Worm (Caenorhabditis elegans): ENCODE data around the gene mig-6.

mig-6 gene

DNA sequence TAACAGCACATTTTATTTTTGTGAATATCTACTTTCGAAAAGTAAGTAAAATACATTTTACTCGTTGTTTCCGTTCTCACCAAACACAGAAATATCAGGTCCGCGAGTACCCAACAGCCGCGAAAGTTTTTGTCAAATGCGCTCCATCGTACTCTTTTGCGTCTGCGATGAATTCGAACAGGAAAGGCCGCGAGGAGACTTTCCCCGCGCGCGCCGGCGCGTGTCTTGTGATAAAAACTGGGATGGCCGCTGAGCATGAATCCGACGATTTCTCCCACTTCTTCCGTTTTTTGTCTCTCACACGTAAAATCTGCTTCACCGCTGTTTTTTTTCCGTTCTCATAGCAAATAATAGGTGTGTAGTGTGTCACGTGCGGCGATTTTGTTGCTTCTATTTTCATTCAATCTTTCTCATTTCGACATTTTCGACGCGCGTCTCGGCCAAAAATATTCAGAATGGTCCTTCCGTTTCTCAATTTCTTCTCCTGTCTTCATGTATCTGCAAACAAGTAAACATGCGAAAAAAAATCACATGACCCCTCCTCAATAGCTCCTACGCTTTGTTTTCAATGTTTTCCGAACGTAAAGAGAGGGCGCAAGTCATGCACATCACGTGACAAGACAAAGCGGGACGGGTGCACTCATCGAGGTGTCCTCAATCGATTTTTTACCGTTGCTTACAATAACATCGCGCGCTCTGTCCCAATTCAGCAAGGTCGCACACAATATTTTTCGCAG, 22.8 kb upstream of the mig-6 start, which contains the start of gene uvs-1:
TSS of gene uvs-1 (minus strand) at position 145 of the 737 bp plus-strand sequence.
- TF ChIP-seq T22C8.4 (GFP tag; IDR thresholded peaks at IDR 0.05) (0 out of 2 replicates have a peak, but pooled peaks have one; percentile 33), ref-1 (GFP tag; conservative IDR thresholded peaks at IDR 0.05) (no peak)

DNA sequence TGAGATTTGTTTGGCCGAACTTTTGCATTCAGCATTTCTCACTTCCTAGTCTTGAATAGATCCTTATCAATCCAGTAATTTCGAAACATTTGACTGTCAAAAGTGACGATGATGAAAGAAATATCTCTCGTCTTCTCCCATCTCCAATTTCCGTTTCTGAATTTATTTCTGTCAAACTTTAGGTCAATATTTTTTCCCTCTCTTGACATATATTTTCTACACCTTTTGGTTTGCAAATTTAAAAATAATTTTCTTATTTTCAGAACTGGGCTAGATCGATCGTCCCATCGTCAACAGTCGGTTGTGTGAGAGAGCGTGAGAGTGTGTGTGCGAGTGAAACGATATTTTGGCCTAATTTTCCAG, 22.2 kb upstream of the mig-6 start, which contains the start of gene xpo-1:
TSS of gene xpo-1 (plus strand) at position 264 of the 363 bp plus-strand sequence.
- 0 out of 2 replicates have a peak, but pooled peaks have one; percentile 23 for TF ChIP-seq flt-1 (GFP tag; IDR thresholded peaks at IDR 0.05)
- no peak for TF ChIP-seq ztf-29 (GFP tag; IDR thresholded peaks at IDR 0.05)
- no peak for TF ChIP-seq T22C8.4 (GFP tag; IDR thresholded peaks at IDR 0.05)
- no peak for TF ChIP-seq cog-1 (tag; optimal IDR thresholded peaks at IDR 0.05)
- TF ChIP-seq tab-1 (GFP tag; IDR thresholded peaks at IDR 0.05), result no peak
- no peak for TF ChIP-seq ref-1 (GFP tag; conservative IDR thresholded peaks at IDR 0.05)
- TF ChIP-seq klf-2 (GFP tag; conservative IDR thresholded peaks at IDR 0.05), result no peak
- TF ChIP-seq ztf-23 (GFP tag; IDR thresholded peaks at IDR 0.05), result no peak

DNA sequence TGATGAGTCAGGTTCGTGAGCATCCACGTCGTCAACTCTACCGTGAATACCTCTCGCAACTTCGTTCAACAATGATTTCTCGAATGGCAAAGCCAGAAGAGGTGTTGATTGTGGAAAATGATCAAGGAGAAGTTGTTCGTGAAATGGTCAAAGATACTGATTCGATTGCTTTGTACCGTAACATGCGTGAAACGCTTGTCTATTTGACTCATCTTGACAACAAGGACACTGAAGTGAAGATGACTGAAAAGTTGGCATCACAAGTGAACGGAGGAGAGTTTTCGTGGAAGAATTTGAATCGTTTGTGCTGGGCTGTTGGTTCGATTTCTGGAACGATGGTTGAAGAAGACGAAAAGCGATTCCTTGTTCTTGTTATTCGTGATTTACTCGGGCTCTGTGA, 20.4 kb upstream of the mig-6 start:
- TF ChIP-seq ztf-23 (GFP tag; IDR thresholded peaks at IDR 0.05) (no peak), med-1 (GFP tag; optimal IDR thresholded peaks at IDR 0.05; ENCODE audit: insufficient read depth) (no peak), klf-2 (GFP tag; conservative IDR thresholded peaks at IDR 0.05) (no peak), flt-1 (GFP tag; IDR thresholded peaks at IDR 0.05) (no peak), ref-1 (GFP tag; conservative IDR thresholded peaks at IDR 0.05) (no peak), cog-1 (tag; optimal IDR thresholded peaks at IDR 0.05) (no peak), T22C8.4 (GFP tag; IDR thresholded peaks at IDR 0.05) (no peak), tab-1 (GFP tag; IDR thresholded peaks at IDR 0.05) (no peak), ztf-29 (GFP tag; IDR thresholded peaks at IDR 0.05) (no peak)

DNA sequence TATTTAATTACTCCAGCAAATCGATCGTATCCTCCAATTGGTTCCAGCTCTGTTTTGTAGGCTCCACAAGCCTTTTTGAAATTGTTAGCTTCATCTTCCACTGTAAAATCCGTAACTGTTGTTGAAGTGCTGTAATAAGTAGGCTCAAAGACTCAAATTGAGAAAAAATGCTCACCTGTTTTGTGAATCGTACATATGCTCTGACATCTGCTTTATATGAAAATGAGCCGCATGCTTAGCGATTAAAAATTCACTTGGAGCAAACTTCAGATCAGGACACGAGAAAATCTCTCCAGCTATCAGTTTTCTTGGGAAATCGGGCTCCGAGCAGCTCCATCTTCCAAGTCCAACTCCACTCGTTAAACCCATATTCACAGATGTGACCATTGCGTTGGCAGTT, 18.6 kb upstream of the mig-6 start:
- TF ChIP-seq ztf-23 (GFP tag; IDR thresholded peaks at IDR 0.05), result no peak
- no peak for TF ChIP-seq cog-1 (tag; optimal IDR thresholded peaks at IDR 0.05)
- no peak for TF ChIP-seq ztf-29 (GFP tag; IDR thresholded peaks at IDR 0.05)
- TF ChIP-seq ref-1 (GFP tag; conservative IDR thresholded peaks at IDR 0.05), result no peak
- TF ChIP-seq med-1 (GFP tag; optimal IDR thresholded peaks at IDR 0.05; ENCODE audit: insufficient read depth), result no peak
- no peak for TF ChIP-seq flt-1 (GFP tag; IDR thresholded peaks at IDR 0.05)
- TF ChIP-seq T22C8.4 (GFP tag; IDR thresholded peaks at IDR 0.05), result no peak
- no peak for TF ChIP-seq klf-2 (GFP tag; conservative IDR thresholded peaks at IDR 0.05)
- TF ChIP-seq tab-1 (GFP tag; IDR thresholded peaks at IDR 0.05), result no peak

DNA sequence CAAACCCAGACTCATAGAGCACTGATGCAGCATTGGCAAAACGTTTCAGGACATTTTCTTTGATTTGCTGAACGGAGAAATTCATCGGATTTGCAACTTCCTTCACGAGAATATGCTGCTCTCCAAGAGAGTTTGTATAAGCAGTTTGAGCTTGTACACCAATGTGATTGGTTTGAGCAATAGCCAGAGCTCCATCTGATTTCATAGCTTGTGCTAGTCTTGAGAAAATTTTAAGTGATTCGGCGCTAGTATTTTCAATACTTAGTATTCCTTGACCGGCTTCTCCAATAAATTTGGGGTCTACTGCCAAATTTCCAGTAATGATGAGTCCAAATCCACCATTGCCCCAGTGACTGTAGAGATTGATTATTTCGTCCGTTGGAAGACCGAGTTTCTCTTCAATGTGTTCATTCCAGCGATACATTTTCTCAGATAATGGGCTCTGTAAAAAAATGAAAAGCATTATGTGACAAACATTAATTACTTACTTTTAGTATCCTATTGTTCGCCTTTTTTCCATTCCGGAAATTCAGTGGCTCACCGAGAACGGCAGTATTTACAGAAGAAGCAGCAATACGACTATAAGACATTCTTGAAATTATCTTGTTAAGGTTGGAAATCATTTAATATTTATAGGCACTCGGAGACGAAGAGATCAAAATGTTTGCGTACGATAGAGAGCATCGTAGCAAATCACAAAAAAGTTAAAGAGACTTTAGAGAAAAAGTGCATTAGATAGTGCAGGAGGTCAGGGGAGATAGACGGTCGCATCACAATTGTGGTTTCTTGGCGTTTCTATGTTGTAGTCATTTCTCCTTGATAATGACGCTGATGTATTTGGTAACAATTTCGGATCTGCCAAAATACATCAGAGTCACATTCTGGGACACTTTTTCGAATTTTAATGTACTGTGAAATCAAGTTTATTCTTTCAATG, 17.4 kb upstream of the mig-6 start, which contains the start of gene ZK742.3:
TSS of gene ZK742.3 (minus strand) at position 593 of the 937 bp plus-strand sequence.
- TF ChIP-seq ref-1 (GFP tag; conservative IDR thresholded peaks at IDR 0.05) (no peak), med-1 (GFP tag; optimal IDR thresholded peaks at IDR 0.05; ENCODE audit: insufficient read depth) (no peak), cog-1 (tag; optimal IDR thresholded peaks at IDR 0.05) (no peak), tab-1 (GFP tag; IDR thresholded peaks at IDR 0.05) (no peak), ztf-29 (GFP tag; IDR thresholded peaks at IDR 0.05) (no peak), flt-1 (GFP tag; IDR thresholded peaks at IDR 0.05) (no peak), ztf-23 (GFP tag; IDR thresholded peaks at IDR 0.05) (no peak), T22C8.4 (GFP tag; IDR thresholded peaks at IDR 0.05) (no peak), klf-2 (GFP tag; conservative IDR thresholded peaks at IDR 0.05) (no peak)

DNA sequence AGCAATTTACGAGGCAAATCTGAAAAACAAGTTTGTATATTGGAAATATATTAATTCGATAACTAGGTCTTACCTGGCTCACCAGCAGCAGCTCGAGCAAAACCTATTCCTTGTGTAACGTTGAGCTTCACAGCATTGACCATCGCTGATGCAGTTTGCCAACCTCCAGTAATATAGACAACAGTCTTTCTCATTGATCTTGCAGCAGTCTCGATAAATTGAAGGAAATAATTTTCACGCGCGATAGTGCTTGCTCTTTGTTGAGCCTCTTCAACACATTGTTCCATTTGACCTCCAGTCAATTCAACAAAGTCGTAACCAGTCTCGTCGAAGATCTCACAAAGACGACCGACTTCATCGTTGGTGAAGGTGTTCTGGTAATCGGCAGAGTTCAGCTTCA, 16.4 kb upstream of the mig-6 start:
- TF ChIP-seq med-1 (GFP tag; optimal IDR thresholded peaks at IDR 0.05; ENCODE audit: insufficient read depth) (no peak), flt-1 (GFP tag; IDR thresholded peaks at IDR 0.05) (no peak)

DNA sequence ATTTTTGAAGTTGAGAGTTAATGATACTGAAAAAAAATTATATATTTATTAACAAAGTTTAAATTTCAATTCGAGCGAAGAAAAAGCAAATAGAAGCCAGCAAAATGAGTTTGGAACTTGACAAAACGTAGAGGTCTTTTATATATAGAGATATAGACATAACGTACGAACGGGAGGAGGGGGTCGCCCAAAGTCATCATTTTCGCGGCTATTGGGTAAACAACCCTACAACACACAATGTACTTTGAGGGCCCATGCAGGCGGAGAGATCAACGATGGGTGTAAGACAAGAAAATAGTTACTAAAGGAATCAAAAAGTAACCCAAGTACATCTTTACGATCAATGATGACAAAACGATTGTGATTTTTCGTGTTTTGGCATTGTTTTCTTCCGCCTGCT, 15.3 kb upstream of the mig-6 start, which contains the start of gene ZK742.4:
TSS of gene ZK742.4 (minus strand) at position 35 of the 400 bp plus-strand sequence.
- TF ChIP-seq klf-2 (GFP tag; conservative IDR thresholded peaks at IDR 0.05) (no peak), cog-1 (tag; optimal IDR thresholded peaks at IDR 0.05) (no peak), T22C8.4 (GFP tag; IDR thresholded peaks at IDR 0.05) (no peak), ztf-23 (GFP tag; IDR thresholded peaks at IDR 0.05) (no peak), flt-1 (GFP tag; IDR thresholded peaks at IDR 0.05) (no peak), med-1 (GFP tag; optimal IDR thresholded peaks at IDR 0.05; ENCODE audit: insufficient read depth) (no peak)

DNA sequence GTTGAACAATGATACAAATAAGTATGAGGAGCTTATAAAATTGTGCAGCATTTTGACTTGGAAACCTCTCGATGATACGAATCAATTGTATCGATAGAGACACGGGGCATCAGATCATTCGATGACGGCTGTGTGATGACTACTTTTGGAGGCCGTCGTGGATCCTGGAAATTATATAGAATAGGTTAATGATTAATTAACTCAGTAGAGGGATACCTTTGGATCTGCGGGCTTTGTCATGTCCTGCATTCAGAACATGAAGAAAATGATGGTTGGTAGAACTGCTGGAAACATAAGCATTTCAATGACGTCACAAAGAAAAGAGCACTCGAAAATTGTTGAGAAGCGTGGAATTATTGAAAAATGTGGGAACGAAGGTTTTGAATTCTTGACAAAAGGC, 12.4 kb upstream of the mig-6 start, which contains the start of gene ZK742.6:
TSS of gene ZK742.6 (minus strand) at position 342 of the 400 bp plus-strand sequence.
- TF ChIP-seq ztf-23 (GFP tag; IDR thresholded peaks at IDR 0.05) (no peak), cog-1 (tag; optimal IDR thresholded peaks at IDR 0.05) (no peak), flt-1 (GFP tag; IDR thresholded peaks at IDR 0.05) (no peak), klf-2 (GFP tag; conservative IDR thresholded peaks at IDR 0.05) (no peak), med-1 (GFP tag; optimal IDR thresholded peaks at IDR 0.05; ENCODE audit: insufficient read depth) (no peak), ref-1 (GFP tag; conservative IDR thresholded peaks at IDR 0.05) (no peak), tab-1 (GFP tag; IDR thresholded peaks at IDR 0.05) (no peak), ztf-29 (GFP tag; IDR thresholded peaks at IDR 0.05) (no peak), T22C8.4 (GFP tag; IDR thresholded peaks at IDR 0.05) (no peak)

DNA sequence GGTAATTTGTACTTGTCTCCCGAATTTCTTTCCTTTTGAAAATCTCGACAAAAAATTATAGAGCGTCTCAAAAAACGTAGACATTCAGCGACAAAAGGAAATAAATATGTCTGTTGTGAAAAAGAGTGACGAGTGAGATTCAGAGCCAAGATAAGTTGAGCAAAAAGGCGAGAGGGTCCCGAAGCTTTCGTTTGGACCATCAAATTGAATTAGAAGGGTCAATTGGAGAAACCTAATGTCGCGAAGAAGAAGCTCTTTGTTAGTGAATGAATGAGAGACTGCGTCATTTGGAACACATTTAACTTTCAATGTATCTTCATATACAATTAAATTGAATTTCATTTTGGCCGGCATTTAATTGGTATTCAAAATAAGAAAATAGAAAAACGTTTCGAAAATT, 10.5 kb upstream of the mig-6 start:
- TF ChIP-seq T22C8.4 (GFP tag; IDR thresholded peaks at IDR 0.05) (no peak), klf-2 (GFP tag; conservative IDR thresholded peaks at IDR 0.05) (no peak), flt-1 (GFP tag; IDR thresholded peaks at IDR 0.05) (no peak), ztf-23 (GFP tag; IDR thresholded peaks at IDR 0.05) (no peak), cog-1 (tag; optimal IDR thresholded peaks at IDR 0.05) (no peak), ztf-29 (GFP tag; IDR thresholded peaks at IDR 0.05) (no peak), tab-1 (GFP tag; IDR thresholded peaks at IDR 0.05) (no peak), med-1 (GFP tag; optimal IDR thresholded peaks at IDR 0.05; ENCODE audit: insufficient read depth) (no peak), ref-1 (GFP tag; conservative IDR thresholded peaks at IDR 0.05) (no peak)

All from whole organism, midembryonic.